Fruit fly (Drosophila melanogaster): ENCODE measurements around the gene CG3982.

CG3982 gene

DNA sequence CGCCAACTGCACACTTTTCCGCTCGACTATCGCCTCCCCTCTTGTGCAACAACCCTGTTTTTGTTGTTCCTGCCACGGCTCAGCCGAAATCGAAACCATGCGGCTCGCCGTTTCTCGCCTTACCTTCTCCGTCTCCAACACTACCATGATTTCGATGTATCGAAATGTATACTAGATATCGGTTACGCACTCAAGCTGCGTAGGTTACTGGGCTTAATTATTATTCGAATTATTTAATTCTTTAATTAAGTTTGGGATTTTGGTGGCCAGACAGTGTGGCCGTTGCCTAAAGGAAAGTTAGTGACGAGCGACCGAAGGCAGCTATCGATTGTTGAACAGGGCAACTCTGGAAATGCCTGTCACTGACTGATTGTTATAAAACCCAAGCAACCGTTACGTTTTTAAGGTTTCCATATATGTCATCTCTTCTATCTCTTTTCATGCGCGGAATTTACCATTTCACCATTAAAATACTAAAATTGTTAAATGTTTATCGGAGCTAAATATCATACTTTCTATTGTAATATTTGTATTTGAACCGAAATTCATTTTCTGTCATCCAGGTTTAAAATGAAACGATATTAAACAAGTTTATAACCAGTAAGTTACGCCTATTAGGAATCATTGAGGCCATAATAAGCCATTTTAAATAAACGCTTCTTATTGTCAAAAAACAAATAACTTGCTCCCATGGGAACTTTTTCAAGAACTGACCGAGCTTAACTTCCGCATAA is 14.9 kb downstream of the CG3982 start, which contains the start of gene eIF4E1 (continued):
- TF ChIP-seq CG30403 (GFP tag; optimal IDR thresholded peaks at IDR 0.05) = peak; percentile 7
- no peak for TF ChIP-seq CG18764 (GFP tag; optimal IDR thresholded peaks at IDR 0.05)
- no peak for TF ChIP-seq gsb-n (tag; optimal IDR thresholded peaks at IDR 0.05)
- no peak for TF ChIP-seq CG11093 (GFP tag; IDR thresholded peaks at IDR 0.05)
- no peak for TF ChIP-seq hkb (optimal IDR thresholded peaks at IDR 0.05)
- no peak for TF ChIP-seq hkb (GFP tag; IDR thresholded peaks at IDR 0.05)
- TF ChIP-seq CoRest (tag; optimal IDR thresholded peaks at IDR 0.05) = peak; percentile 61
- no peak for TF ChIP-seq Side (GFP tag; optimal IDR thresholded peaks at IDR 0.05)
- peak; percentile 93 for TF ChIP-seq stwl (tag; optimal IDR thresholded peaks at IDR 0.05)
- peak; percentile 57; the same call in 2 of the 3 replicates for TF ChIP-seq zen2 (GFP tag; IDR thresholded peaks at IDR 0.05; ENCODE audit: partially characterized antibody)
- no peak for TF ChIP-seq CG4707 (GFP tag; optimal IDR thresholded peaks at IDR 0.05)
- no peak for TF ChIP-seq Dip3 (GFP tag; optimal IDR thresholded peaks at IDR 0.05)
- peak; percentile 81 for TF ChIP-seq inv (GFP tag; IDR thresholded peaks at IDR 0.05; ENCODE audit: partially characterized antibody)
- TF ChIP-seq CG6272 (GFP tag; IDR thresholded peaks at IDR 0.05) = no peak
- TF ChIP-seq CG2199 (GFP tag; IDR thresholded peaks at IDR 0.05) = peak; percentile 84; the same call in 2 of the 3 replicates
- no peak for TF ChIP-seq CG31224 (GFP tag; IDR thresholded peaks at IDR 0.05)
- no peak for TF ChIP-seq CG3995 (GFP tag; optimal IDR thresholded peaks at IDR 0.05)
- TF ChIP-seq CG17328 (GFP tag; IDR thresholded peaks at IDR 0.05) = no peak
- peak; percentile 82 for TF ChIP-seq CG16813 (GFP tag; IDR thresholded peaks at IDR 0.05; ENCODE audit: partially characterized antibody)
- TF ChIP-seq CG12769 (tag; optimal IDR thresholded peaks at IDR 0.05) = peak; percentile 18
- peak; percentile 71 for TF ChIP-seq CG14710 (tag; optimal IDR thresholded peaks at IDR 0.05)
- TF ChIP-seq CG9437 (GFP tag; optimal IDR thresholded peaks at IDR 0.05) = peak; percentile 96
- TF ChIP-seq slbo (GFP tag; IDR thresholded peaks at IDR 0.05) = peak; percentile 65; the same call in 1 of the 2 replicates
- TF ChIP-seq repo (GFP tag; optimal IDR thresholded peaks at IDR 0.05) = no peak
- peak; percentile 43 for TF ChIP-seq CG11247 (GFP tag; IDR thresholded peaks at IDR 0.05)
- TF ChIP-seq so (GFP tag; IDR thresholded peaks at IDR 0.05) = no peak
- no peak for TF ChIP-seq CG10431 (GFP tag; optimal IDR thresholded peaks at IDR 0.05)
- no peak for TF ChIP-seq CG4820 (GFP tag; optimal IDR thresholded peaks at IDR 0.05)
- TF ChIP-seq CG3281 (GFP tag; optimal IDR thresholded peaks at IDR 0.05) = peak; percentile 87
- TF ChIP-seq Hand (GFP tag; optimal IDR thresholded peaks at IDR 0.05) = no peak
- peak; percentile 8 for TF ChIP-seq CG15696 (tag; optimal IDR thresholded peaks at IDR 0.05)
- TF ChIP-seq Hr51 (GFP tag; optimal IDR thresholded peaks at IDR 0.05) = no peak
- TF ChIP-seq Optix (GFP tag; IDR thresholded peaks at IDR 0.05) = no peak
- no peak for TF ChIP-seq nau (GFP tag; optimal IDR thresholded peaks at IDR 0.05)
- TF ChIP-seq grau (tag; optimal IDR thresholded peaks at IDR 0.05) = no peak
- no peak for TF ChIP-seq Atf-2 (GFP tag; optimal IDR thresholded peaks at IDR 0.05)
- TF ChIP-seq NFAT (GFP tag; IDR thresholded peaks at IDR 0.05) = peak; percentile 54; the same call in 1 of the 2 replicates
- TF ChIP-seq twi (tag; optimal IDR thresholded peaks at IDR 0.05) = no peak
- TF ChIP-seq tio (GFP tag; optimal IDR thresholded peaks at IDR 0.05) = no peak
- TF ChIP-seq Nf-YB (GFP tag; optimal IDR thresholded peaks at IDR 0.05) = no peak
- peak; percentile 57 for TF ChIP-seq CG7745 (tag; optimal IDR thresholded peaks at IDR 0.05)
- TF ChIP-seq HLH3B (GFP tag; IDR thresholded peaks at IDR 0.05) = no peak
- TF ChIP-seq fd64A (GFP tag; optimal IDR thresholded peaks at IDR 0.05) = no peak
- TF ChIP-seq CG2202 (tag; optimal IDR thresholded peaks at IDR 0.05) = no peak
- no peak for TF ChIP-seq CG1024 (GFP tag; IDR thresholded peaks at IDR 0.05)
- peak; percentile 52 for TF ChIP-seq CG17186 (GFP tag; optimal IDR thresholded peaks at IDR 0.05)
- no peak for TF ChIP-seq CG10543 (GFP tag; optimal IDR thresholded peaks at IDR 0.05)
- no peak for TF ChIP-seq HLHmδ (GFP tag; optimal IDR thresholded peaks at IDR 0.05)
- TF ChIP-seq zfh1 (GFP tag; IDR thresholded peaks at IDR 0.05) = no peak
- TF ChIP-seq dm (GFP tag; optimal IDR thresholded peaks at IDR 0.05) = peak; percentile 61

Measured in whole organism, embryonic.